Fruit fly (Drosophila melanogaster) whole organism, embryonic: ENCODE results near the gene Nepl9.

Experiments
- Abd-B ChIP-seq: fragments of 200-800 bp; sonication (Bioruptor generic); optimal IDR thresholded peaks from 2 replicates; lab custom pipeline; 2018; ENCODE audit warnings: missing biosample characterization, mild to moderate bottlenecking, missing genetic modification characterization, moderate library complexity
- Blimp-1 ChIP-seq: fragments of 200-800 bp; sonication (Bioruptor generic); optimal IDR thresholded peaks from 3 replicates; lab custom pipeline; 2018; ENCODE audit warnings: missing biosample characterization, missing genetic modification characterization, mild to moderate bottlenecking, moderate library complexity, missing genetic modification reagents
- CG10366 ChIP-seq: fragments of 200-800 bp; sonication (Bioruptor generic); IDR thresholded peaks from 2 replicates; pipeline ENCODE4 v1.3.6; 2022; ENCODE audit warnings: missing biosample characterization, missing genetic modification characterization
- CG11504 ChIP-seq: fragments of 200-800 bp; sonication (Bioruptor generic); optimal IDR thresholded peaks from 3 replicates; lab custom pipeline; 2019; ENCODE audit warnings: missing biosample characterization, mild to moderate bottlenecking, missing genetic modification characterization, moderate library complexity
- CG12391 ChIP-seq: fragments of 200-800 bp; sonication (Bioruptor generic); optimal IDR thresholded peaks from 3 replicates; lab custom pipeline; 2018; ENCODE audit warnings: missing biosample characterization, mild to moderate bottlenecking, missing genetic modification characterization, moderate library complexity
- CG14710 ChIP-seq: fragments of 200-800 bp; sonication (Bioruptor generic); optimal IDR thresholded peaks from 3 replicates; lab custom pipeline; 2019; ENCODE audit warnings: missing biosample characterization, mild to moderate bottlenecking, missing genetic modification characterization, moderate library complexity
- CG15479 ChIP-seq: fragments of 200-800 bp; sonication (Bioruptor generic); optimal IDR thresholded peaks from 3 replicates; lab custom pipeline; 2019; ENCODE audit warnings: missing biosample characterization, mild to moderate bottlenecking, missing genetic modification characterization, moderate library complexity
- CG17829 ChIP-seq: fragments of 200-800 bp; optimal IDR thresholded peaks from 2 replicates; lab custom pipeline; 2019; ENCODE audit warnings: missing biosample characterization, mild to moderate bottlenecking, missing genetic modification characterization, moderate library complexity
- CG18619 ChIP-seq: fragments of 200-800 bp; sonication (Bioruptor generic); optimal IDR thresholded peaks from 3 replicates; lab custom pipeline; 2017; ENCODE audit warnings: missing biosample characterization, mild to moderate bottlenecking, missing genetic modification characterization
- CG2199 ChIP-seq: fragments of 200-800 bp; sonication (Bioruptor generic); IDR thresholded peaks from 3 replicates; pipeline ENCODE4 v1.3.6; 2022; ENCODE audit warnings: missing biosample characterization, missing genetic modification characterization
- CG2678 ChIP-seq: fragments of 200-800 bp; sonication (Bioruptor generic); optimal IDR thresholded peaks from 3 replicates; lab custom pipeline; 2019; ENCODE audit warnings: missing biosample characterization, mild to moderate bottlenecking, missing genetic modification characterization, moderate library complexity
- CG2712 ChIP-seq: fragments of 200-800 bp; optimal IDR thresholded peaks from 3 replicates; lab custom pipeline; 2019; ENCODE audit warnings: missing biosample characterization, mild to moderate bottlenecking, missing genetic modification characterization, moderate library complexity
- CG31441 ChIP-seq: fragments of 200-800 bp; sonication (Bioruptor generic); IDR thresholded peaks from 2 replicates; pipeline ENCODE4 v1.3.6; 2022; ENCODE audit warnings: missing biosample characterization, missing genetic modification characterization
- CG3163 ChIP-seq: fragments of 200-800 bp; sonication (Bioruptor generic); optimal IDR thresholded peaks from 3 replicates; lab custom pipeline; 2016; ENCODE audit warnings: missing biosample characterization, missing genetic modification characterization
- CG6689 ChIP-seq: fragments of 200-800 bp; sonication (Bioruptor generic); IDR thresholded peaks from 2 replicates; pipeline ENCODE4 v1.3.6; 2022; ENCODE audit warnings: missing biosample characterization, missing genetic modification characterization
- CG7928 ChIP-seq: fragments of 200-800 bp; sonication (Bioruptor generic); optimal IDR thresholded peaks from 2 replicates; lab custom pipeline; 2017; ENCODE audit warnings: missing biosample characterization, mild to moderate bottlenecking, missing genetic modification characterization
- CG8290 ChIP-seq, 3 experiments: fragments of 200-800 bp; sonication (Bioruptor generic); optimal IDR thresholded peaks; 2 replicates each; lab custom pipeline; 2016 to 2019; ENCODE audit warnings: missing biosample characterization in 3 of 3, missing genetic modification characterization in 3 of 3, mild to moderate bottlenecking in 2 of 3, moderate library complexity in 1 of 3
- CG8388 ChIP-seq: fragments of 200-800 bp; sonication (Bioruptor generic); optimal IDR thresholded peaks from 2 replicates; lab custom pipeline; 2019; ENCODE audit warnings: missing biosample characterization, mild to moderate bottlenecking, missing genetic modification characterization, moderate library complexity
- CG8944 ChIP-seq: fragments of 200-800 bp; sonication (Bioruptor generic); optimal IDR thresholded peaks from 3 replicates; lab custom pipeline; 2016; ENCODE audit warnings: missing biosample characterization, missing genetic modification characterization
- CG9437 ChIP-seq: fragments of 200-800 bp; sonication (Bioruptor generic); optimal IDR thresholded peaks from 2 replicates; lab custom pipeline; 2018; ENCODE audit warnings: missing biosample characterization, mild to moderate bottlenecking, missing genetic modification characterization
- CoRest ChIP-seq: fragments of 200-800 bp; sonication (Bioruptor generic); optimal IDR thresholded peaks from 3 replicates; lab custom pipeline; 2018; ENCODE audit warnings: missing biosample characterization, mild to moderate bottlenecking, missing genetic modification characterization, moderate library complexity
- D19A ChIP-seq: fragments of 200-800 bp; optimal IDR thresholded peaks from 3 replicates; lab custom pipeline; 2019; ENCODE audit warnings: missing biosample characterization, mild to moderate bottlenecking, missing genetic modification characterization, moderate library complexity
- ERR ChIP-seq: fragments of 200-800 bp; sonication (Bioruptor generic); optimal IDR thresholded peaks from 2 replicates; lab custom pipeline; 2016; ENCODE audit warnings: missing biosample characterization, missing genetic modification characterization
- Ets65A ChIP-seq: fragments of 200-800 bp; sonication (Bioruptor generic); peaks from one replicate; lab custom pipeline; 2016; ENCODE audit warnings: missing biosample characterization, missing genetic modification characterization
- H15 ChIP-seq: fragments of 200-800 bp; sonication (Bioruptor generic); IDR thresholded peaks from 3 replicates; pipeline ENCODE4 v1.3.6; 2022; ENCODE audit warnings: missing biosample characterization, missing genetic modification characterization
- Hmr ChIP-seq: fragments of 200-800 bp; sonication (Bioruptor generic); optimal IDR thresholded peaks from 3 replicates; lab custom pipeline; 2017; ENCODE audit warnings: mild to moderate bottlenecking, missing biosample characterization, missing genetic modification reagents, missing genetic modification characterization
- Hr51 ChIP-seq, 2 experiments: fragments of 200-800 bp; sonication (Bioruptor generic); optimal IDR thresholded peaks; 2 replicates in 1 of 2; 3 replicates in 1 of 2; lab custom pipeline; 2016 to 2018; ENCODE audit warnings: missing biosample characterization in 2 of 2, missing genetic modification characterization in 2 of 2, mild to moderate bottlenecking in 1 of 2, moderate library complexity in 1 of 2
- Med ChIP-seq: fragments of 200-800 bp; sonication (Bioruptor generic); peaks from one replicate; lab custom pipeline; 2016; ENCODE audit warnings: missing biosample characterization, missing genetic modification characterization, mild to moderate bottlenecking, inconsistent platforms, moderate library complexity
- PHDP ChIP-seq: fragments of 200-800 bp; sonication (Bioruptor generic); optimal IDR thresholded peaks from 3 replicates; lab custom pipeline; 2018; ENCODE audit warnings: missing biosample characterization, mild to moderate bottlenecking, missing genetic modification characterization, moderate library complexity
- Ssrp ChIP-seq: fragments of 200-800 bp; sonication (Bioruptor generic); optimal IDR thresholded peaks from 2 replicates; lab custom pipeline; 2018; ENCODE audit warnings: missing biosample characterization, mild to moderate bottlenecking, missing genetic modification characterization, moderate library complexity
- bsh ChIP-seq, 2 experiments: fragments of 200-800 bp; sonication (Bioruptor generic); optimal IDR thresholded peaks; 2 replicates each; lab custom pipeline; 2017 to 2018; ENCODE audit warnings: mild to moderate bottlenecking in 2 of 2, missing biosample characterization in 2 of 2, missing genetic modification characterization in 2 of 2, moderate library complexity in 1 of 2
- croc ChIP-seq: fragments of 200-800 bp; sonication (Bioruptor generic); conservative IDR thresholded peaks from 3 replicates; pipeline ENCODE4 v1.3.6; 2022; ENCODE audit warnings: missing biosample characterization, missing genetic modification characterization
- dmrt11E ChIP-seq: fragments of 200-800 bp; sonication (Bioruptor generic); optimal IDR thresholded peaks from 3 replicates; lab custom pipeline; 2018; ENCODE audit warnings: missing biosample characterization, mild to moderate bottlenecking, missing genetic modification characterization, moderate library complexity
- gcm ChIP-seq: fragments of 200-800 bp; sonication (Bioruptor generic); optimal IDR thresholded peaks from 2 replicates; lab custom pipeline; 2019; ENCODE audit warnings: missing biosample characterization, mild to moderate bottlenecking, missing genetic modification characterization, moderate library complexity
- gem ChIP-seq: fragments of 200-800 bp; sonication (Bioruptor generic); optimal IDR thresholded peaks from 2 replicates; lab custom pipeline; 2019; ENCODE audit warnings: missing biosample characterization, mild to moderate bottlenecking, missing genetic modification characterization, moderate library complexity
- grau ChIP-seq: fragments of 200-800 bp; optimal IDR thresholded peaks from 3 replicates; lab custom pipeline; 2019; ENCODE audit warnings: missing biosample characterization, mild to moderate bottlenecking, missing genetic modification characterization, moderate library complexity
- lola ChIP-seq, 3 experiments: fragments of >200 bp in 2 of 3; fragments of 200-800 bp in 1 of 3; sonication (Bioruptor generic) in 1 of 3; optimal IDR thresholded peaks; 2 replicates each; lab custom pipeline; 2017 to 2019; ENCODE audit warnings: missing biosample characterization in 3 of 3, missing genetic modification characterization in 3 of 3, mild to moderate bottlenecking in 1 of 3, moderate library complexity in 1 of 3
- nmo ChIP-seq: fragments of 200-800 bp; sonication (Bioruptor generic); optimal IDR thresholded peaks from 2 replicates; lab custom pipeline; 2018; ENCODE audit warnings: missing biosample characterization, mild to moderate bottlenecking, missing genetic modification characterization, moderate library complexity
- phol ChIP-seq: fragments of 200-800 bp; sonication (Bioruptor generic); optimal IDR thresholded peaks from 3 replicates; lab custom pipeline; 2018; ENCODE audit warnings: missing biosample characterization, mild to moderate bottlenecking, missing genetic modification characterization, moderate library complexity
- pita ChIP-seq: fragments of 200-800 bp; sonication (Bioruptor generic); optimal IDR thresholded peaks from 2 replicates; lab custom pipeline; 2017; ENCODE audit warnings: missing biosample characterization, mild to moderate bottlenecking, missing genetic modification characterization
- prd ChIP-seq, 3 experiments: fragments of >200 bp in 2 of 3; fragments of 200-800 bp in 1 of 3; sonication (Bioruptor generic) in 1 of 3; optimal IDR thresholded peaks in 2 of 3; IDR thresholded peaks in 1 of 3; 2 replicates in 2 of 3; 3 replicates in 1 of 3; pipeline versions ENCODE4 v1.3.6 to Lab custom; 2017 to 2022; ENCODE audit warnings: missing biosample characterization in 1 of 3, missing genetic modification characterization in 1 of 3
- row ChIP-seq: fragments of 200-800 bp; sonication (Bioruptor generic); IDR thresholded peaks from 3 replicates; pipeline ENCODE4 v1.3.6; 2022; ENCODE audit warnings: missing biosample characterization, missing genetic modification characterization
- sens ChIP-seq: fragments of 200-800 bp; sonication (Bioruptor generic); peaks from one replicate; lab custom pipeline; 2016; ENCODE audit warnings: missing biosample characterization, missing genetic modification characterization
- sob ChIP-seq: fragments of 200-800 bp; sonication (Bioruptor generic); IDR thresholded peaks from 2 replicates; pipeline ENCODE4 v1.3.6; 2022; ENCODE audit warnings: missing biosample characterization, missing genetic modification characterization
- stwl ChIP-seq: fragments of 200-800 bp; sonication (Bioruptor generic); optimal IDR thresholded peaks from 3 replicates; lab custom pipeline; 2018; ENCODE audit warnings: missing biosample characterization, mild to moderate bottlenecking, missing genetic modification characterization, moderate library complexity
- sug ChIP-seq: fragments of 200-800 bp; optimal IDR thresholded peaks from 2 replicates; lab custom pipeline; 2019; ENCODE audit warnings: missing biosample characterization, mild to moderate bottlenecking, missing genetic modification characterization, moderate library complexity
- tap ChIP-seq: fragments of 200-800 bp; optimal IDR thresholded peaks from 3 replicates; lab custom pipeline; 2019; ENCODE audit warnings: missing biosample characterization, mild to moderate bottlenecking, missing genetic modification characterization, moderate library complexity
- tll ChIP-seq, 2 experiments: fragments of 200-800 bp in 1 of 2; fragments of >200 bp in 1 of 2; sonication (Bioruptor generic) in 1 of 2; optimal IDR thresholded peaks; 2 replicates each; lab custom pipeline; 2017 to 2019; ENCODE audit warnings: missing biosample characterization in 2 of 2, missing genetic modification characterization in 2 of 2, mild to moderate bottlenecking in 1 of 2, moderate library complexity in 1 of 2
- twi ChIP-seq: fragments of 200-800 bp; optimal IDR thresholded peaks from 2 replicates; lab custom pipeline; 2019; ENCODE audit warnings: missing biosample characterization, mild to moderate bottlenecking, missing genetic modification characterization, moderate library complexity
- unpg ChIP-seq: fragments of 200-800 bp; sonication (Bioruptor generic); optimal IDR thresholded peaks from 3 replicates; lab custom pipeline; 2018; ENCODE audit warnings: missing biosample characterization, mild to moderate bottlenecking, missing genetic modification characterization, moderate library complexity

The Nepl9 gene

DNA sequence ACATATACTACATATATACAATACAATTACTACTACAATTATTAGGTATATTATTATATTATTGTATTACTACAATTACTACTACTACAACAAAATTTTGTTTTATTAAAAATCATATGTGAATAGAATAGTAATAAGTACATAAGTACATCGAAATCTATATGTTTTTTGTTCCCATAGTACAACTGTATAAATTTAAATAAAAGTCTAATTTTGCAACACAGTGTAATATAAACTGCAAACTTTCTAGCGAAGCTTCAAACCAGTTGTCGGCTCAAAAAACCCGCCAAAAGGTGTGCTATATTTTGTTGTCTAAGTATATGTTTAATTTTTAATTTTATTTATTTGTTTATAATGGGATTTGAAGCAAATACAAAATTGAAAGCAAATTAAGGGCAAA, 22.5 kb upstream of the Nepl9 start (continued):
- TF ChIP-seq gem (tag; lab: Kevin White, UChicago) (peak; percentile 73), Abd-B (GFP tag; lab: Kevin White, UChicago) (no peak), bsh (GFP tag; optimal IDR thresholded peaks at IDR 0.05; lab: Kevin White, UChicago) (peak in 1 of 2 experiments; percentile 51), dmrt11E (tag; lab: Kevin White, UChicago) (peak; percentile 17), CoRest (peak; percentile 14), phol (peak; percentile 29), unpg (GFP tag; lab: Kevin White, UChicago) (peak; percentile 44), grau (tag; lab: Kevin White, UChicago) (peak; percentile 34), Hmr (GFP tag; lab: Kevin White, UChicago) (no peak), CG6689 (GFP tag; lab: Robert Waterston, UW) (no peak), Ets65A (peak; percentile 38), sug (tag; lab: Kevin White, UChicago) (no peak), CG11504 (tag; lab: Kevin White, UChicago) (peak; percentile 45), pita (peak; percentile 35), CG14710 (tag; lab: Kevin White, UChicago) (peak; percentile 17), Blimp-1 (GFP tag; lab: Kevin White, UChicago) (peak; percentile 30), CG18619 (GFP tag; lab: Kevin White, UChicago) (no peak), CG8388 (GFP tag; lab: Kevin White, UChicago) (peak; percentile 36), nmo (peak; percentile 27), PHDP (peak; percentile 41), sob (no peak), gcm (GFP tag; lab: Kevin White, UChicago) (peak; percentile 17), CG7928 (GFP tag; lab: Kevin White, UChicago) (no peak), CG2712 (peak; percentile 50), H15 (GFP tag; lab: Robert Waterston, UW) (no peak), D19A (tag; lab: Kevin White, UChicago) (peak; percentile 25), CG2678 (tag; lab: Kevin White, UChicago) (peak; percentile 19), CG31441 (0 out of 2 replicates have a peak, but pooled peaks have one; percentile 26), tap (tag; lab: Kevin White, UChicago) (peak; percentile 25), lola (GFP tag; optimal IDR thresholded peaks at IDR 0.05; lab: Kevin White, UChicago) (peak in 1 of 3 experiments; percentile 37), row (GFP tag; lab: Robert Waterston, UW) (peak; percentile 51; the same call in 2 of the 3 replicates), prd (optimal IDR thresholded peaks at IDR 0.05; lab: Kevin White, UChicago) (no peak), prd (GFP tag; IDR thresholded peaks at IDR 0.05; lab: Robert Waterston, UW) (no peak), Ssrp (peak; percentile 18), stwl (tag; lab: Kevin White, UChicago) (peak; percentile 16), Hr51 (GFP tag; optimal IDR thresholded peaks at IDR 0.05; lab: Kevin White, UChicago) (peak in 1 of 2 experiments; percentile 41), sens (GFP tag; lab: Kevin White, UChicago) (peak; percentile 40), ERR (GFP tag; lab: Kevin White, UChicago) (no peak), CG12391 (peak; percentile 37)
- TF ChIP-seq, all 482 proteins: peak for 39

DNA sequence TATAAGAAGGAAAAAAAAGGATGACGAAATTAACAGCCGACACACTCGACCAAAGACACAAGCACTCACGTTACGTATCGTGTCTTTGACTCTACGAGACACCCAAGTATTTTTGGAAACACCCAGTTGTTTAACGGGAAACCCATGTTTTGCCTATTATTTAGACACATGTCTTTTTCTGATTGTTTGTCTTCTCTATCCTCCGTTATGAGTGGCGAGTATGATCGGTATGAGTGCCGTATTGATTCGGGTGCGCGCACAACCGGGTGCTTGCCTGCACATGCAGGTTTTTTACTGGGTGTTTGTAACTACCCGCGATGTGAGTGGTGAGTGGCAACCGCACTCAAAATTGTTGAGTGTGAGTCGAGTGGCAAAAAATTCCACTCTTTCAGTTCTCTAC, 22.0 kb upstream of the Nepl9 start:
- TF ChIP-seq CG3163 = peak; percentile 21
- TF ChIP-seq CG15479 = peak; percentile 4
- peak; percentile 87 for TF ChIP-seq twi (tag; lab: Kevin White, UChicago)
- peak; percentile 9; the same call in 1 of the 2 replicates for TF ChIP-seq CG10366 (GFP tag; lab: Robert Waterston, UW)
- TF ChIP-seq CG17829 = no peak
- no peak for TF ChIP-seq CG8944 (GFP tag; lab: Kevin White, UChicago)
- TF ChIP-seq CG2199 (GFP tag; lab: Robert Waterston, UW) = peak; percentile 98
- no peak for TF ChIP-seq croc (GFP tag; lab: Robert Waterston, UW)
- peak; percentile 79 for TF ChIP-seq CG9437 (GFP tag; lab: Kevin White, UChicago)
- TF ChIP-seq CG8290 (GFP tag; optimal IDR thresholded peaks at IDR 0.05; lab: Kevin White, UChicago) = no peak
- peak in 1 of 2 experiments; percentile 9 for TF ChIP-seq CG8290 (tag; optimal IDR thresholded peaks at IDR 0.05; lab: Kevin White, UChicago)
- TF ChIP-seq tll (GFP tag; optimal IDR thresholded peaks at IDR 0.05; lab: Kevin White, UChicago) = peak in 1 of 2 experiments; percentile 51
- TF ChIP-seq Med (GFP tag; lab: Kevin White, UChicago) = peak; percentile 75
